Worm (Caenorhabditis elegans): ENCODE data around the gene srw-130.

The srw-130 gene

DNA sequence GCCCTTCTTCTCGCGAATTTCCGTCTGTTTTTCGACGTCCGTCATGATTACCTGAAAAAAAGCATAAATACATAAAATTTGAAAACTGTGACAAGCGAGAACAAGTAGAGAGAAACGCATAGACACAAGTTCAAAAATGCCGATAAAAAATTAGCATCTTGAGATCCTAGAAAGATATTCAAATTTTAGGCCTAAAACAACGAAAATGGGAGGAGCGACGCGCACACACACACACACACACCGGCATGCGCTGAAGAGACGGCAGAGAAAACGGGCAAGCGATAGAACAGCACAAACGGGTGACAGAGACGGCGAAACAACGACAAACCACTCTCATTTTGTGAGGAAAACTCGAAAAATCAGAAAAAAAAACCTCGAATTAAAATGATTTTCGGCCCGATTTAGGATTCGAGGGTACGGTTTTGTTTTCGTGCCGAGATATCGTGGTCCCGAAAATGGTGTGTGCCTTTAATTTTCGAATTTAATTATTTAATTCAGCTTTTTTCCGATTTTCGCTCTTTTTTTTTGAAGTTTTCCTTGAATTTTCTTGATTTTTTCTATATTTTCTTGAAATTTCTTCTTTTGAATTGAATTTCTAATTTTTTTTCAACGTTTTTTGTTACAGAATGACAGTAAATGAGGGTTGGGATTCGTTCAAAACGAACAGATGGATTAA, 37.5 kb upstream of the srw-130 start, which contains the start of the genes rpl-11.1 and T22F3.2:
TSS of gene rpl-11.1 (minus strand) at position 51 of the 676 bp plus-strand sequence.
TSS of gene T22F3.2 (plus strand) at position 626 of the 676 bp plus-strand sequence.
- TF ChIP-seq unc-39 (tag; optimal IDR thresholded peaks at IDR 0.05) (no peak), nhr-25 (tag; optimal IDR thresholded peaks at IDR 0.05) (no peak), R02D3.7 (tag; optimal IDR thresholded peaks at IDR 0.05) (no peak), sem-4 (tag; optimal IDR thresholded peaks at IDR 0.05) (no peak), egl-27 (tag; optimal IDR thresholded peaks at IDR 0.05) (no peak), nhr-129 (tag; optimal IDR thresholded peaks at IDR 0.05) (peak; percentile 34), nhr-237 (tag; optimal IDR thresholded peaks at IDR 0.05) (no peak), lin-39 (tag; optimal IDR thresholded peaks at IDR 0.05) (no peak), unc-55 (GFP tag; optimal IDR thresholded peaks at IDR 0.05) (peak; percentile 42), sma-9 (GFP tag; optimal IDR thresholded peaks at IDR 0.05) (peak; percentile 6), sma-9 (tag; optimal IDR thresholded peaks at IDR 0.05) (no peak), C34F6.9 (tag; optimal IDR thresholded peaks at IDR 0.05) (peak; percentile 40), lsy-2 (tag; optimal IDR thresholded peaks at IDR 0.05) (peak in 1 of 2 experiments; percentile 27)

DNA sequence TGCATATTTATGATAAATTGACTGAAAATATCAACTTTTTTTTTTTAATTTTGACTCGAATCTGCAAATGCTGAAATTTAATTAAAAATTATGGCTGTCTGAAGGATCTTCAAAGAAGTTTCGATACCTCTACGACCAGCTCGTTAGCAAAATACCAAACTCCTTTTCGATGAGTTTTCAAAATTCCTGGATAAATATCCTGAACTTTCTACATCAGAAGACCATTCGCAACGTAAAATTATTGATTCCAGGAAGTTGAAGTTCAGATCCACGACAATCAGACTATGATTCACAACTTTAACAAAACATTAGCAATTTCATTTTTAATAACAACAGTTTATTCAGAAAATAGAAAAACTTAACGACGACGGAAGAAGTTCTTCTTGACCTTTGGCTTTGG, 36.3 kb upstream of the srw-130 start:
- TF ChIP-seq snpc-4 (tag; optimal IDR thresholded peaks at IDR 0.05), result no peak
- no peak for TF ChIP-seq skn-1 (tag; optimal IDR thresholded peaks at IDR 0.05)
- no peak for TF ChIP-seq unc-55 (GFP tag; optimal IDR thresholded peaks at IDR 0.05)
- TF ChIP-seq sma-9 (GFP tag; optimal IDR thresholded peaks at IDR 0.05), result no peak
- TF ChIP-seq sma-9 (tag; optimal IDR thresholded peaks at IDR 0.05), result no peak
- no peak for TF ChIP-seq unc-62 (GFP tag; optimal IDR thresholded peaks at IDR 0.05)
- no peak for TF ChIP-seq ceh-16 (tag; optimal IDR thresholded peaks at IDR 0.05)
- TF ChIP-seq crh-2 (tag; optimal IDR thresholded peaks at IDR 0.05), result no peak
- TF ChIP-seq lin-39 (tag; optimal IDR thresholded peaks at IDR 0.05), result no peak

DNA sequence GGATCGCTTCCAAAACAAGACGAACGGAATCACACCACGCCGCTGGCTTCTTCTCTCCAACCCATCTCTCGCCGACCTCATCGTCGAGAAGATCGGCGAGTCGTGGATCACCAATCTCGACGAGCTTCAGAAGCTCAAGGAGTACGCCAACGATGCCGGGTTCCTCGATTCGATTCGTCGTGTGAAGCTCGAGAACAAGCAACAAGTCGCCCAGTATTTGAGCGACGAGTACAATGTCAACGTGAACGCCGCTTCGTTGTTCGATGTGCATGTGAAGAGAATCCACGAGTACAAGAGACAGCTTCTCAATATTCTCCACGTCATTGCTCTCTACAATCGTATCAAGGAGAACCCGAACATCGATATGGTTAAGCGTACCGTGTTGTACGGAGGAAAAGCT, 34.9 kb upstream of the srw-130 start:
- no peak for TF ChIP-seq gmeb-1 (tag; optimal IDR thresholded peaks at IDR 0.05)
- no peak for TF ChIP-seq nhr-6 (tag; optimal IDR thresholded peaks at IDR 0.05)
- no peak for TF ChIP-seq mab-5 (tag; optimal IDR thresholded peaks at IDR 0.05)
- TF ChIP-seq mbf-1 (tag; optimal IDR thresholded peaks at IDR 0.05), result no peak
- no peak for TF ChIP-seq ama-1 (optimal IDR thresholded peaks at IDR 0.05)
- no peak for TF ChIP-seq egl-27 (tag; optimal IDR thresholded peaks at IDR 0.05)
- TF ChIP-seq zag-1 (tag; optimal IDR thresholded peaks at IDR 0.05), result no peak

DNA sequence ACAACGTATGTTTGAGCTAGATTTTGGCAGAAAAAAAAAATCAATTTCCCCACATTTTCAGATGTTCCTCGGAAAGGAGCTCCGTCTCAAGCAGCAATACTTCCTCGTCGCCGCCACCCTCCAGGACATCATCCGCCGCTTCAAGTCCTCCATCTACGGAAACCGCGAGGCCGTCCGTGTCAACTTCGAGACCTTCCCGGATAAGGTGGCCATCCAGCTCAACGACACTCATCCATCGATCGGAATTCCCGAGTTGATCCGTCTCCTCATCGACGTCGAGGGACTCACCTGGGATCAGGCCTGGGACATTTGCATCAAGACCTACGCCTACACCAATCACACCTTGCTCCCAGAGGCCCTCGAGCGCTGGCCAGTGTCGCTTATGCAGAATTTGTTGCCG, 34.0 kb upstream of the srw-130 start:
- no peak for TF ChIP-seq unc-39 (tag; optimal IDR thresholded peaks at IDR 0.05)
- no peak for TF ChIP-seq lsy-2 (tag; optimal IDR thresholded peaks at IDR 0.05)

DNA sequence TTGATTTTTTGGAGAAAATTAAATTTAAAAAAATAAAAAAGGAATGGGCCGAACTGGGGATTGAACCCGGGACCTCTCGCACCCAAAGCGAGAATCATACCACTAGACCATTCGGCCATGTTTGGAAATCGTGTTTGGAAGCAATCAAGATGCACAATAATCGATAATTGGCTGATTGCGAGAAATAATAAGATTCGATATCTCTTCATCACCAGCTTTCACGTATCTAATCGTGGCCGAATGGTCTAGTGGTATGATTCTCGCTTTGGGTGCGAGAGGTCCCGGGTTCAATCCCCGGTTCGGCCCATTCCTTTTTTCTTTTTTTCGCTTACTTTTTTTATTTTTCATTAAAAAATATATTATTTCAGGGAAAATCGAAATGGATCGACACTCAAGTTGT, 33.4 kb upstream of the srw-130 start:
- TF ChIP-seq sma-9 (GFP tag; optimal IDR thresholded peaks at IDR 0.05), result peak; percentile 21
- TF ChIP-seq sma-9 (tag; optimal IDR thresholded peaks at IDR 0.05), result no peak
- no peak for TF ChIP-seq peb-1 (tag; optimal IDR thresholded peaks at IDR 0.05)
- no peak for TF ChIP-seq alr-1 (tag; optimal IDR thresholded peaks at IDR 0.05)

DNA sequence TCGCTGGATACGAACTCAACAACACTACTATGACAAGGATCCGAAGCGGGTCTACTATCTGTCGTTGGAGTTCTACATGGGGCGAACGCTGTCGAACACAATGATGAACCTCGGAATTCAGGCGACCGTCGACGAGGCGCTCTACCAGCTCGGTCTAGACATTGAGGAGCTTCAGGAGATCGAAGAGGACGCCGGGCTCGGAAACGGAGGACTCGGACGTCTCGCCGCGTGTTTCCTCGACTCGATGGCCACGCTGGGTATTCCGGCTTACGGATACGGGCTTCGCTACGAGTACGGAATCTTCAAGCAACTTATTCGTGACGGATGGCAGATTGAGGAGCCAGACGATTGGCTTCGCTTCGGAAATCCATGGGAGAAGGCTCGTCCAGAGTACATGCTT, 32.9 kb upstream of the srw-130 start:
- TF ChIP-seq skn-1 (tag; optimal IDR thresholded peaks at IDR 0.05) (no peak), snpc-4 (tag; optimal IDR thresholded peaks at IDR 0.05) (no peak), nhr-237 (tag; optimal IDR thresholded peaks at IDR 0.05) (no peak), ztf-4 (tag; optimal IDR thresholded peaks at IDR 0.05) (no peak), lin-13 (GFP tag; optimal IDR thresholded peaks at IDR 0.05) (no peak), unc-55 (GFP tag; optimal IDR thresholded peaks at IDR 0.05) (no peak), lin-39 (tag; optimal IDR thresholded peaks at IDR 0.05) (no peak), nhr-12 (tag; optimal IDR thresholded peaks at IDR 0.05) (no peak), dmd-4 (tag; optimal IDR thresholded peaks at IDR 0.05) (no peak)

DNA sequence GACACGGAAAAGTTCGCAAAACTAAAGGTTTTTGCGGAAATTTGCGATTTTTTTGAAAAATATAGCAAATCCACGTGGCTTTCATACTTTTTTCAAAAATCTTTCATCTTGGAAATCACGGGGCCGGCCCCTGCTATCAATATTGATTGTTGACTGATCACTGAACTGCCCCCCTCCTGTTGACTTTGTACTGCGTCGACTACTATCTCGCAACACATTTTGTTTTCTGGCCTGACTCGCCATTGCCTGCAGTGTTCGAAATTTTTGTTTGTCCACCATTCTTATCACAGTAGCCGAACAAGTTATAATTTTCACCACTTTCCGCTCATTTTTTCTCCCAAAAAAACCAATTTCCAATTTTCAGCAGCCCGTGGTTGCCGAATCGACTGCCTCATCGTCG, 32.3 kb upstream of the srw-130 start:
- peak; percentile 11 for TF ChIP-seq nhr-129 (tag; optimal IDR thresholded peaks at IDR 0.05)
- no peak for TF ChIP-seq mbf-1 (tag; optimal IDR thresholded peaks at IDR 0.05)

Measured in whole organism, L2 larva.